Fruit fly (Drosophila melanogaster): ENCODE results near the gene RpS9.

- TF ChIP-seq insv (optimal IDR thresholded peaks at IDR 0.05) (no peak), h (optimal IDR thresholded peaks at IDR 0.05) (no peak), psq (optimal IDR thresholded peaks at IDR 0.05) (no peak), Myc (optimal IDR thresholded peaks at IDR 0.05) (no peak)
Observed at dm6 chr3L:9509037-9509830, 2.1 kb downstream of the RpS9 start, which contains the start of gene CG3408.

Measured in Kc167 (cell line).